Worm (Caenorhabditis elegans): ENCODE data around the gene hlh-34.

DNA sequence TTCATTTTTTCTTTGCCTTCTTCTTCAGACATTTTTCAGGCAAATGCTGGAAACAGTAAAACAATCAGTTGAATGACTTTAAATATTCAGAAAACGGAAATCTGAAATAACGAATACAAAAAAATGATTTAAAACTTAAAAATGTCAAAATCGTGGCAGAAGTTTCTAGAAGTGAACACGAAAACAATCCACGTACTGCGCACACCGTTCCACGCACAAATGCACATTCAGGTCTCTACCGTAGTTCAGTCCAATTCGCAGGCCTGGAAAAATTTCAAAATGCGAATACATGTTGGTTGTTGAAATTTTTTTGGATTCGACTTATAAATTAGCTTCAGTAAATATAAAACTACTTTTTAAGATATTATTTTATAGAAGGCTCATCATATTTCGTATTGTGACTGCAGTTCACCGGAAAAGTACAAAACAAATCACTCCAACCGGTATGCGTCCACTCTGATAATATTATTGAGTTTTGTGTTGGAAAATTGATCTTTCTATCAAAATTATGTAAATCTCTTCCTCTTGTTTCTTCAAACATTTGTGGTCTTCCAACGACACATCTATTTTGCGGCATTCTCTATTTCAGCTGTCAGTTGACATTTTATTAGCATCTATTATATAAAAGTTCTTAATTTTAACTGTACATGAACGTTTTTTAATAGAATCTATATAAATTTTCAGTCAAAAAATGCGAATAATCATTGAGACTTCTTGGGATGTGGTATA is 35.1 kb downstream of the hlh-34 start, which contains the start of the genes mip-2 and F58G11.4:
- TF ChIP-seq hmbx-1 (tag; optimal IDR thresholded peaks at IDR 0.05) (no peak), ceh-13 (GFP tag; optimal IDR thresholded peaks at IDR 0.05) (no peak), hmg-4 (GFP tag; optimal IDR thresholded peaks at IDR 0.05) (no peak), F13C5.2 (tag; optimal IDR thresholded peaks at IDR 0.05) (no peak), scrt-1 (GFP tag; IDR thresholded peaks at IDR 0.05) (no peak), pes-1 (GFP tag; IDR thresholded peaks at IDR 0.05) (no peak), flt-1 (GFP tag; IDR thresholded peaks at IDR 0.05) (no peak), tra-4 (tag; optimal IDR thresholded peaks at IDR 0.05) (no peak), ets-7 (tag; optimal IDR thresholded peaks at IDR 0.05) (no peak), sea-1 (GFP tag; conservative IDR thresholded peaks at IDR 0.05) (no peak)
